Worm (Caenorhabditis elegans) whole organism, L3 larva: ENCODE results near the gene nrf-5.

Experiments
- fkh-10 ChIP-seq: sonication (generic microtip); optimal IDR thresholded peaks from 2 replicates; lab custom pipeline; 2017; ENCODE audit warnings: missing biosample characterization, missing genetic modification reagents, missing genetic modification characterization
- hmg-11 ChIP-seq: sonication (generic microtip); optimal IDR thresholded peaks from 2 replicates; lab custom pipeline; 2016; ENCODE audit warnings: missing genetic modification characterization, missing compliant biosample characterization
- nhr-25 ChIP-seq: sonication (generic microtip); optimal IDR thresholded peaks from 2 replicates; lab custom pipeline; 2017; ENCODE audit warnings: missing biosample characterization, missing genetic modification characterization
- pha-4 ChIP-seq: fragments of 150-350 bp; optimal IDR thresholded peaks from 2 replicates; lab custom pipeline; 2014; ENCODE audit warnings: missing biosample characterization, missing genetic modification reagents, missing genetic modification characterization
- unc-39 ChIP-seq: sonication (generic microtip); optimal IDR thresholded peaks from 4 replicates; lab custom pipeline; 2017; ENCODE audit warnings: missing biosample characterization, missing genetic modification characterization
- zag-1 ChIP-seq: fragments of 150-350 bp; optimal IDR thresholded peaks from 2 replicates; lab custom pipeline; 2014; ENCODE audit warnings: missing biosample characterization, missing genetic modification characterization

DNA sequence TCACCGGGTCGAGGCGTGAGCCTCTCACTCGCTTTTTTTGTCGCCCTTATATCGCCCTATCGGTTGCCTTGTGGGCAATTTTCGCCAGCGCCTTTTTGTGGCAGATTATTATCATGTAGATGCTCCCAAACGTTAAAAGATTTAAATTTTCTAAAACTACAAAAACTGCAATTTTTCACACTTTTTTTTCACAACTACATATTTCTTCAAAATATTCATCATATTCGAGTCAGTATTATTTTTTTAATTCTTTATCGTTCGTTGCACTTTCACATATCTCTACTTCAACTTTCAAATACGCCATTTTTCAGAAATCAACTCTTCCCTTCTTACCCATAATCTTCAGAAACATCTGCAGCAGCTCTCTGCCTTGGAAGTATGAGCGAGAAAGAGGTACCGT lies 15.1 kb upstream of the nrf-5 start, which contains the start of gene ceh-24:
- TF ChIP-seq nhr-25 (tag; lab: Kevin White, UChicago) (no peak), hmg-11 (tag; lab: Kevin White, UChicago) (no peak), zag-1 (tag; lab: Kevin White, UChicago) (no peak), unc-39 (tag; lab: Kevin White, UChicago) (no peak), pha-4 (tag; lab: Kevin White, UChicago) (no peak), fkh-10 (no peak)
